Fruit fly (Drosophila melanogaster): ENCODE measurements around the gene CG1523.
A peak's percentile ranks its signal among the peaks of the same experiment; 100 is the strongest.

DNA sequence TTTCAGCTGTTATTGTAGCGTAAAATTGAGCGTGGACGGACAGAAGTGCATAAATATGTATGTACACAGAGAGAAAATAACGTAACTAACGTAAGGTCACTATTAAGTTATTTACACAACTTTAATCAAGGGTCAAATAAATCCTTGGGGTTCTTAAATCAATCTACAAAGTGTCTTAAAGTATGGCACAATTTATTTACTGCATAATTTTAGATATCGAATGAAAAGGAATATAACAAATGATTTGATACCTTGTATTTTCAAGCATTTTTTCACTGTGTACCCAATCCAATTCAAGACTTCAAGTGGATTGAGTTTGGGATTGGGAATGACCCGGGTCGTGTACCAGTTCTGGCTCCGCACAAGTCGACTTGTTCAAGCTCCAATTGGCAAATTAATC is 22.5 kb upstream of the CG1523 start:
- TF ChIP-seq Sox102F (GFP tag; optimal IDR thresholded peaks at IDR 0.05) (no peak), CG6163 (GFP tag; IDR thresholded peaks at IDR 0.05) (peak; percentile 31; the same call in 1 of the 3 replicates)

Data from whole organism, prepupa.